Fruit fly (Drosophila melanogaster) whole organism, embryonic: ENCODE measurements around the gene CG4101.

ENCODE experiments used
- Abd-B ChIP-seq: fragments of 200-800 bp; sonication (Bioruptor generic); optimal IDR thresholded peaks from 2 replicates; lab custom pipeline; 2018; ENCODE audit warnings: missing biosample characterization, mild to moderate bottlenecking, missing genetic modification characterization, moderate library complexity
- Asciz ChIP-seq: fragments of 200-800 bp; sonication (Bioruptor generic); optimal IDR thresholded peaks from 2 replicates; lab custom pipeline; 2017; ENCODE audit warnings: missing biosample characterization, mild to moderate bottlenecking, missing genetic modification characterization, missing genetic modification reagents
- CG10267 ChIP-seq: fragments of 200-800 bp; sonication (Bioruptor generic); optimal IDR thresholded peaks from 2 replicates; lab custom pipeline; 2018; ENCODE audit warnings: missing biosample characterization, mild to moderate bottlenecking, missing genetic modification characterization, moderate library complexity
- CG10565 ChIP-seq: fragments of 200-800 bp; sonication (Bioruptor generic); optimal IDR thresholded peaks from 3 replicates; lab custom pipeline; 2016; ENCODE audit warnings: missing biosample characterization, mild to moderate bottlenecking, missing genetic modification characterization
- CG10959 ChIP-seq: fragments of 200-800 bp; sonication (Bioruptor generic); IDR thresholded peaks from 2 replicates; pipeline ENCODE4 v1.3.6; 2022; ENCODE audit warnings: missing biosample characterization, missing genetic modification characterization
- CG11247 ChIP-seq: fragments of 200-800 bp; sonication (Bioruptor generic); IDR thresholded peaks from 2 replicates; pipeline ENCODE4 v1.3.6; 2022; ENCODE audit warnings: missing biosample characterization, missing genetic modification characterization
- CG13624 ChIP-seq: fragments of 200-800 bp; sonication (Bioruptor generic); optimal IDR thresholded peaks from 2 replicates; lab custom pipeline; 2016; ENCODE audit warnings: missing biosample characterization, missing genetic modification characterization
- CG13775 ChIP-seq: fragments of 200-800 bp; sonication (Bioruptor generic); optimal IDR thresholded peaks from 3 replicates; lab custom pipeline; 2017; ENCODE audit warnings: missing biosample characterization, mild to moderate bottlenecking, missing genetic modification characterization
- CG15269 ChIP-seq: fragments of 200-800 bp; sonication (Bioruptor generic); optimal IDR thresholded peaks from 2 replicates; lab custom pipeline; 2018; ENCODE audit warnings: missing biosample characterization, mild to moderate bottlenecking, missing genetic modification characterization, moderate library complexity
- CG17912 ChIP-seq: fragments of 200-800 bp; sonication (Bioruptor generic); optimal IDR thresholded peaks from 2 replicates; lab custom pipeline; 2018; ENCODE audit warnings: missing biosample characterization, mild to moderate bottlenecking, missing genetic modification characterization
- CG32772 ChIP-seq: fragments of 200-800 bp; sonication (Bioruptor generic); IDR thresholded peaks from 2 replicates; pipeline ENCODE4 v1.3.6; 2022; ENCODE audit warnings: missing biosample characterization, missing genetic modification characterization
- CG3407 ChIP-seq: fragments of 200-800 bp; sonication (Bioruptor generic); optimal IDR thresholded peaks from 2 replicates; lab custom pipeline; 2018; ENCODE audit warnings: missing biosample characterization, mild to moderate bottlenecking, missing genetic modification characterization
- CG4707 ChIP-seq: fragments of 200-800 bp; sonication (Bioruptor generic); optimal IDR thresholded peaks from 2 replicates; lab custom pipeline; 2018; ENCODE audit warnings: missing biosample characterization, mild to moderate bottlenecking, missing genetic modification characterization, moderate library complexity
- CG4854 ChIP-seq: fragments of 200-800 bp; sonication (Bioruptor generic); optimal IDR thresholded peaks from 2 replicates; lab custom pipeline; 2016; ENCODE audit warnings: missing biosample characterization, missing genetic modification characterization, inconsistent platforms
- CG7372 ChIP-seq: fragments of 200-800 bp; sonication (Bioruptor generic); IDR thresholded peaks from 2 replicates; pipeline ENCODE4 v1.3.6; 2022; ENCODE audit warnings: missing biosample characterization, missing genetic modification characterization
- CG7963 ChIP-seq: fragments of 200-800 bp; sonication (Bioruptor generic); IDR thresholded peaks from 3 replicates; pipeline ENCODE4 v1.3.6; 2022; ENCODE audit warnings: missing biosample characterization, missing genetic modification characterization; ENCODE audit not compliant: partially characterized antibody
- CG9727 ChIP-seq: fragments of 200-800 bp; sonication (Bioruptor generic); optimal IDR thresholded peaks from 3 replicates; lab custom pipeline; 2017; ENCODE audit warnings: missing biosample characterization, mild to moderate bottlenecking, missing genetic modification characterization
- Dip2 ChIP-seq: fragments of 200-800 bp; sonication (Bioruptor generic); IDR thresholded peaks from 2 replicates; pipeline ENCODE4 v1.3.6; 2022; ENCODE audit warnings: missing biosample characterization, missing genetic modification characterization
- E2f2 ChIP-seq: fragments of 200-800 bp; sonication (Bioruptor generic); IDR thresholded peaks from 2 replicates; pipeline ENCODE4 v1.3.6; 2022; ENCODE audit warnings: missing biosample characterization, missing genetic modification characterization
- HLH54F ChIP-seq: fragments of 200-800 bp; sonication (Bioruptor generic); optimal IDR thresholded peaks from 3 replicates; lab custom pipeline; 2016; ENCODE audit warnings: missing biosample characterization, missing genetic modification characterization
- Hr78 ChIP-seq, 2 experiments: fragments of 200-800 bp in 1 of 2; fragments of >200 bp in 1 of 2; sonication (Bioruptor generic) in 1 of 2; optimal IDR thresholded peaks; 2 replicates each; lab custom pipeline; 2017 to 2019; ENCODE audit warnings: missing biosample characterization in 2 of 2, missing genetic modification characterization in 2 of 2, mild to moderate bottlenecking in 1 of 2, moderate library complexity in 1 of 2
- Med ChIP-seq: fragments of 200-800 bp; sonication (Bioruptor generic); peaks from one replicate; lab custom pipeline; 2016; ENCODE audit warnings: missing biosample characterization, missing genetic modification characterization, mild to moderate bottlenecking, inconsistent platforms, moderate library complexity
- Mrtf ChIP-seq: fragments of 200-800 bp; sonication (Bioruptor generic); IDR thresholded peaks from 3 replicates; pipeline ENCODE4 v1.3.6; 2022; ENCODE audit warnings: missing biosample characterization, missing genetic modification characterization
- NC2α ChIP-seq: fragments of 200-800 bp; sonication (Bioruptor generic); optimal IDR thresholded peaks from 2 replicates; lab custom pipeline; 2016; ENCODE audit warnings: missing biosample characterization, missing genetic modification characterization
- Side ChIP-seq: fragments of 200-800 bp; sonication (Bioruptor generic); optimal IDR thresholded peaks from 2 replicates; lab custom pipeline; 2016; ENCODE audit warnings: missing biosample characterization, missing genetic modification characterization
- ase ChIP-seq: fragments of 200-800 bp; sonication (Bioruptor generic); IDR thresholded peaks from 3 replicates; pipeline ENCODE4 v1.3.6; 2022; ENCODE audit warnings: missing biosample characterization, missing genetic modification characterization
- bsh ChIP-seq, 2 experiments: fragments of 200-800 bp; sonication (Bioruptor generic); optimal IDR thresholded peaks; 2 replicates each; lab custom pipeline; 2017 to 2018; ENCODE audit warnings: mild to moderate bottlenecking in 2 of 2, missing biosample characterization in 2 of 2, missing genetic modification characterization in 2 of 2, moderate library complexity in 1 of 2
- cas ChIP-seq: fragments of 200-800 bp; sonication (Bioruptor generic); IDR thresholded peaks from 2 replicates; pipeline ENCODE4 v1.3.6; 2022; ENCODE audit warnings: missing biosample characterization, missing genetic modification characterization
- cato ChIP-seq: fragments of 200-800 bp; sonication (Bioruptor generic); optimal IDR thresholded peaks from 2 replicates; lab custom pipeline; 2016; ENCODE audit warnings: missing biosample characterization, missing genetic modification characterization, borderline replicate concordance
- croc ChIP-seq: fragments of 200-800 bp; sonication (Bioruptor generic); conservative IDR thresholded peaks from 3 replicates; pipeline ENCODE4 v1.3.6; 2022; ENCODE audit warnings: missing biosample characterization, missing genetic modification characterization
- crp ChIP-seq, 2 experiments: fragments of 200-800 bp; sonication (Bioruptor generic); optimal IDR thresholded peaks; 2 replicates in 1 of 2; 3 replicates in 1 of 2; lab custom pipeline; 2017; ENCODE audit warnings: missing biosample characterization in 2 of 2, missing genetic modification characterization in 2 of 2, mild to moderate bottlenecking in 1 of 2, moderate library complexity in 1 of 2
- da ChIP-seq: fragments of 200-800 bp; sonication (Bioruptor generic); optimal IDR thresholded peaks from 2 replicates; lab custom pipeline; 2016; ENCODE audit warnings: missing biosample characterization, missing genetic modification characterization
- disco-r ChIP-seq: fragments of 200-800 bp; sonication (Bioruptor generic); optimal IDR thresholded peaks from 2 replicates; lab custom pipeline; 2016; ENCODE audit warnings: missing biosample characterization, missing genetic modification characterization
- fd102C ChIP-seq: fragments of 200-800 bp; sonication (Bioruptor generic); optimal IDR thresholded peaks from 2 replicates; lab custom pipeline; 2018; ENCODE audit warnings: missing biosample characterization, mild to moderate bottlenecking, missing genetic modification characterization, moderate library complexity
- hkb ChIP-seq, 2 experiments: fragments of 200-800 bp in 1 of 2; fragments of >200 bp in 1 of 2; sonication (Bioruptor generic) in 1 of 2; IDR thresholded peaks in 1 of 2; optimal IDR thresholded peaks in 1 of 2; 2 replicates each; pipeline versions ENCODE4 v1.3.6 to Lab custom; 2017 to 2022; ENCODE audit warnings: missing biosample characterization in 1 of 2, missing genetic modification characterization in 1 of 2
- lmd ChIP-seq: fragments of 200-800 bp; sonication (Bioruptor generic); IDR thresholded peaks from 2 replicates; pipeline ENCODE4 v1.3.6; 2022; ENCODE audit warnings: missing biosample characterization, missing genetic modification characterization
- nerfin-1 ChIP-seq: fragments of 200-800 bp; sonication (Bioruptor generic); optimal IDR thresholded peaks from 3 replicates; lab custom pipeline; 2019; ENCODE audit warnings: missing biosample characterization, mild to moderate bottlenecking, missing genetic modification characterization, moderate library complexity
- nmo ChIP-seq: fragments of 200-800 bp; sonication (Bioruptor generic); optimal IDR thresholded peaks from 2 replicates; lab custom pipeline; 2018; ENCODE audit warnings: missing biosample characterization, mild to moderate bottlenecking, missing genetic modification characterization, moderate library complexity
- p53 ChIP-seq: fragments of 200-800 bp; sonication (Bioruptor generic); optimal IDR thresholded peaks from 2 replicates; lab custom pipeline; 2016; ENCODE audit warnings: missing biosample characterization, missing genetic modification characterization
- pnt ChIP-seq: fragments of 200-800 bp; sonication (Bioruptor generic); optimal IDR thresholded peaks from 3 replicates; lab custom pipeline; 2016; ENCODE audit warnings: missing biosample characterization, missing genetic modification characterization
- pum ChIP-seq: fragments of 200-800 bp; sonication (Bioruptor generic); optimal IDR thresholded peaks from 2 replicates; lab custom pipeline; 2016; ENCODE audit warnings: missing biosample characterization, missing genetic modification characterization
- schlank ChIP-seq: fragments of 200-800 bp; sonication (Bioruptor generic); optimal IDR thresholded peaks from 2 replicates; lab custom pipeline; 2018; ENCODE audit warnings: missing biosample characterization, mild to moderate bottlenecking, missing genetic modification characterization
- sd ChIP-seq: fragments of 200-800 bp; sonication (Bioruptor generic); optimal IDR thresholded peaks from 3 replicates; lab custom pipeline; 2018; ENCODE audit warnings: missing biosample characterization, mild to moderate bottlenecking, missing genetic modification characterization, moderate library complexity
- sqz ChIP-seq: fragments of 200-800 bp; sonication (Bioruptor generic); optimal IDR thresholded peaks from 3 replicates; lab custom pipeline; 2018; ENCODE audit warnings: missing biosample characterization, mild to moderate bottlenecking, missing genetic modification characterization
- tio ChIP-seq: fragments of 200-800 bp; sonication (Bioruptor generic); optimal IDR thresholded peaks from 2 replicates; lab custom pipeline; 2017; ENCODE audit warnings: missing biosample characterization, missing genetic modification characterization, inconsistent platforms
- tll ChIP-seq, 2 experiments: fragments of 200-800 bp in 1 of 2; fragments of >200 bp in 1 of 2; sonication (Bioruptor generic) in 1 of 2; optimal IDR thresholded peaks; 2 replicates each; lab custom pipeline; 2017 to 2019; ENCODE audit warnings: missing biosample characterization in 2 of 2, missing genetic modification characterization in 2 of 2, mild to moderate bottlenecking in 1 of 2, moderate library complexity in 1 of 2
- tx ChIP-seq: fragments of 200-800 bp; sonication (Bioruptor generic); optimal IDR thresholded peaks from 2 replicates; lab custom pipeline; 2016; ENCODE audit warnings: missing biosample characterization, missing genetic modification characterization
- wek ChIP-seq: fragments of 200-800 bp; sonication (Bioruptor generic); optimal IDR thresholded peaks from 3 replicates; lab custom pipeline; 2018; ENCODE audit warnings: missing biosample characterization, mild to moderate bottlenecking, missing genetic modification characterization, moderate library complexity
- zfh2 ChIP-seq: fragments of 200-800 bp; sonication (Bioruptor generic); optimal IDR thresholded peaks from 2 replicates; lab custom pipeline; 2016; ENCODE audit warnings: missing biosample characterization, missing genetic modification characterization

CG4101 gene

dm6 chr3L:16609120-16609519 lies 3.2 kb upstream of the CG4101 start, which contains the start of gene CG4098 (continued):
- no peak for TF ChIP-seq CG4707 (GFP tag; lab: Kevin White, UChicago)
- no peak for TF ChIP-seq CG10565 (GFP tag; lab: Kevin White, UChicago)
- no peak for TF ChIP-seq CG7963
- TF ChIP-seq lmd (GFP tag; lab: Robert Waterston, UW) = peak; percentile 68; the same call in 1 of the 2 replicates
- TF ChIP-seq sqz = no peak
- TF ChIP-seq wek (GFP tag; lab: Kevin White, UChicago) = peak; percentile 48
- TF ChIP-seq cas (GFP tag; lab: Robert Waterston, UW) = peak; percentile 31; the same call in 1 of the 2 replicates
- TF ChIP-seq tio (GFP tag; lab: Kevin White, UChicago) = no peak
- peak; percentile 8 for TF ChIP-seq CG9727
- TF ChIP-seq CG10267 = peak; percentile 44
- TF ChIP-seq p53 (GFP tag; lab: Kevin White, UChicago) = no peak
- TF ChIP-seq Side (GFP tag; lab: Kevin White, UChicago) = peak; percentile 12
- TF ChIP-seq bsh (GFP tag; optimal IDR thresholded peaks at IDR 0.05; lab: Kevin White, UChicago) = peak in 1 of 2 experiments; percentile 47
- TF ChIP-seq Dip2 = no peak
- no peak for TF ChIP-seq croc (GFP tag; lab: Robert Waterston, UW)
- TF ChIP-seq CG13624 (GFP tag; lab: Kevin White, UChicago) = peak; percentile 59
- no peak for TF ChIP-seq da
- peak; percentile 64 for TF ChIP-seq CG11247
- TF ChIP-seq CG15269 (tag; lab: Kevin White, UChicago) = peak; percentile 58
- TF ChIP-seq Mrtf (GFP tag; lab: Robert Waterston, UW) = peak; percentile 58; the same call in 1 of the 3 replicates
- peak; percentile 59 for TF ChIP-seq schlank (tag; lab: Kevin White, UChicago)
- TF ChIP-seq HLH54F (GFP tag; lab: Kevin White, UChicago) = peak; percentile 69
- TF ChIP-seq CG3407 (GFP tag; lab: Kevin White, UChicago) = no peak
- no peak for TF ChIP-seq tll (GFP tag; optimal IDR thresholded peaks at IDR 0.05; lab: Kevin White, UChicago)
- peak; percentile 41 for TF ChIP-seq CG13775 (GFP tag; lab: Kevin White, UChicago)
- TF ChIP-seq hkb (optimal IDR thresholded peaks at IDR 0.05; lab: Kevin White, UChicago) = no peak
- TF ChIP-seq hkb (GFP tag; IDR thresholded peaks at IDR 0.05; lab: Robert Waterston, UW) = 0 out of 2 replicates have a peak, but pooled peaks have one; percentile 34
- TF ChIP-seq tx (GFP tag; lab: Kevin White, UChicago) = no peak
- peak; percentile 37 for TF ChIP-seq sd (tag; lab: Kevin White, UChicago)
- TF ChIP-seq zfh2 (GFP tag; lab: Kevin White, UChicago) = peak; percentile 75
- TF ChIP-seq cato (GFP tag; lab: Kevin White, UChicago) = no peak
- no peak for TF ChIP-seq NC2α (GFP tag; lab: Kevin White, UChicago)
- TF ChIP-seq crp (GFP tag; optimal IDR thresholded peaks at IDR 0.05; lab: Kevin White, UChicago) = no peak
- no peak for TF ChIP-seq Hr78 (GFP tag; optimal IDR thresholded peaks at IDR 0.05; lab: Kevin White, UChicago)
- peak; percentile 43; the same call in 1 of the 2 replicates for TF ChIP-seq CG7372 (GFP tag; lab: Robert Waterston, UW)
- TF ChIP-seq pnt (GFP tag; lab: Kevin White, UChicago) = peak; percentile 35
- no peak for TF ChIP-seq nerfin-1 (tag; lab: Kevin White, UChicago)
- peak; percentile 18 for TF ChIP-seq nmo (GFP tag; lab: Kevin White, UChicago)
- TF ChIP-seq fd102C (GFP tag; lab: Kevin White, UChicago) = no peak
- TF ChIP-seq Asciz (GFP tag; lab: Kevin White, UChicago) = peak; percentile 5
- peak; percentile 21 for TF ChIP-seq CG17912 (GFP tag; lab: Kevin White, UChicago)
- no peak for TF ChIP-seq CG4854 (GFP tag; lab: Kevin White, UChicago)
- peak; percentile 5 for TF ChIP-seq Abd-B (GFP tag; lab: Kevin White, UChicago)
- no peak; the same call in 1 of the 2 replicates for TF ChIP-seq CG10959 (GFP tag; lab: Robert Waterston, UW)
- TF ChIP-seq pum (GFP tag; lab: Kevin White, UChicago) = peak; percentile 60
- TF ChIP-seq disco-r (GFP tag; lab: Kevin White, UChicago) = no peak
- TF ChIP-seq CG32772 = 0 out of 2 replicates have a peak, but pooled peaks have one; percentile 24
- peak; percentile 86 for TF ChIP-seq E2f2 (GFP tag; lab: Robert Waterston, UW)
- peak; percentile 96 for TF ChIP-seq Med (GFP tag; lab: Kevin White, UChicago)
- TF ChIP-seq ase (GFP tag; lab: Robert Waterston, UW) = peak; percentile 53; the same call in 2 of the 3 replicates
